Worm (Caenorhabditis elegans) whole organism, L4 larva: ENCODE data around the gene srh-239.

Source experiments
- F10B5.3 ChIP-seq: sonication (generic microtip); optimal IDR thresholded peaks from 2 replicates; lab custom pipeline; 2016; ENCODE audit warnings: mild to moderate bottlenecking, missing genetic modification characterization, missing compliant biosample characterization
- F26F4.8 ChIP-seq: fragments of 200-800 bp; sonication (Bioruptor generic); conservative IDR thresholded peaks from 2 replicates; pipeline ENCODE4 v1.3.6; 2022; ENCODE audit warnings: missing genetic modification characterization, missing compliant biosample characterization
- F37D6.2 ChIP-seq: sonication (generic microtip); optimal IDR thresholded peaks from 2 replicates; lab custom pipeline; 2016; ENCODE audit warnings: mild to moderate bottlenecking, missing genetic modification characterization, missing compliant biosample characterization
- F44E2.7 ChIP-seq: fragments of 200-800 bp; sonication (Bioruptor generic); IDR thresholded peaks from 2 replicates; pipeline ENCODE4 v2.1.2; 2022; ENCODE audit warnings: missing genetic modification characterization, missing compliant biosample characterization
- T20F7.1 ChIP-seq: fragments of 200-800 bp; sonication (Bioruptor generic); optimal IDR thresholded peaks from 2 replicates; lab custom pipeline; 2018; ENCODE audit warnings: mild to moderate bottlenecking, missing genetic modification characterization, missing compliant biosample characterization
- Y105C5A.15 ChIP-seq: fragments of 200-800 bp; sonication (Bioruptor generic); IDR thresholded peaks from 2 replicates; pipeline ENCODE4 v1.3.6; 2022; ENCODE audit warnings: missing genetic modification characterization, missing compliant biosample characterization
- Y48G9A.11 ChIP-seq: fragments of 200-800 bp; sonication (Bioruptor generic); IDR thresholded peaks from 2 replicates; pipeline ENCODE4 v1.3.6; 2022; ENCODE audit warnings: missing genetic modification reagents, missing genetic modification characterization, missing compliant biosample characterization
- ZK337.2 ChIP-seq: fragments of 200-800 bp; sonication (Bioruptor generic); IDR thresholded peaks from 2 replicates; pipeline ENCODE4 v1.3.6; 2022; ENCODE audit warnings: missing genetic modification reagents, missing genetic modification characterization, missing compliant biosample characterization
- aha-1 ChIP-seq: fragments of 150-350 bp; peaks from one replicate; lab custom pipeline; 2014; ENCODE audit warnings: missing biosample characterization, missing genetic modification characterization
- ceh-32 ChIP-seq: sonication (generic microtip); optimal IDR thresholded peaks from 2 replicates; lab custom pipeline; 2016; ENCODE audit warnings: mild to moderate bottlenecking, missing genetic modification characterization, missing compliant biosample characterization; ENCODE audit not compliant: poor library complexity
- ceh-82 ChIP-seq: sonication (generic microtip); optimal IDR thresholded peaks from 2 replicates; lab custom pipeline; 2017; ENCODE audit warnings: missing biosample characterization, missing genetic modification characterization
- cey-2 ChIP-seq: sonication (generic microtip); optimal IDR thresholded peaks from 3 replicates; lab custom pipeline; 2017; ENCODE audit warnings: missing genetic modification characterization, mild to moderate bottlenecking, missing compliant biosample characterization, antibody characterized with exemption, borderline replicate concordance; ENCODE audit not compliant: insufficient read depth
- ctbp-1 ChIP-seq: fragments of 200-800 bp; sonication (Bioruptor generic); IDR thresholded peaks from 2 replicates; pipeline ENCODE4 v1.3.6; 2022; ENCODE audit warnings: missing genetic modification reagents, missing genetic modification characterization, missing compliant biosample characterization
- daf-16 ChIP-seq, 3 experiments: sonication (generic microtip); optimal IDR thresholded peaks; 2 replicates each; lab custom pipeline; 2016 to 2017; ENCODE audit warnings: missing genetic modification characterization in 3 of 3, missing genetic modification reagents in 3 of 3, mild to moderate bottlenecking in 2 of 3, missing compliant biosample characterization in 2 of 3, missing biosample characterization in 1 of 3, moderate library complexity in 1 of 3
- dmd-6 ChIP-seq: fragments of 200-800 bp; sonication (Bioruptor generic); IDR thresholded peaks from 2 replicates; pipeline ENCODE4 v1.3.6; 2022; ENCODE audit warnings: missing genetic modification reagents, missing genetic modification characterization, missing compliant biosample characterization
- dmd-8 ChIP-seq: fragments of 200-800 bp; sonication (Bioruptor generic); IDR thresholded peaks from 2 replicates; pipeline ENCODE4 v1.3.6; 2022; ENCODE audit warnings: missing genetic modification characterization, missing compliant biosample characterization
- dmd-9 ChIP-seq: fragments of 200-800 bp; sonication (Bioruptor generic); IDR thresholded peaks from 2 replicates; pipeline ENCODE4 v1.3.6; 2022; ENCODE audit warnings: missing genetic modification reagents, missing genetic modification characterization, missing compliant biosample characterization
- fkh-10 ChIP-seq: fragments of 150-350 bp; optimal IDR thresholded peaks from 2 replicates; lab custom pipeline; 2014; ENCODE audit warnings: missing biosample characterization, missing genetic modification reagents, missing genetic modification characterization
- fos-1 ChIP-seq: fragments of 150-350 bp; optimal IDR thresholded peaks from 2 replicates; lab custom pipeline; 2014; ENCODE audit warnings: missing biosample characterization, missing genetic modification characterization
- hif-1 ChIP-seq, 2 experiments: sonication (generic microtip); optimal IDR thresholded peaks; 2 replicates each; lab custom pipeline; 2016 to 2017; ENCODE audit warnings: missing compliant biosample characterization in 2 of 2, missing genetic modification characterization in 2 of 2, missing genetic modification reagents in 2 of 2, missing genotype in 2 of 2, mild to moderate bottlenecking in 1 of 2
- lim-7 ChIP-seq: fragments of 200-800 bp; sonication (Bioruptor generic); IDR thresholded peaks from 2 replicates; pipeline ENCODE4 v1.3.6; 2022; ENCODE audit warnings: missing genetic modification characterization, missing compliant biosample characterization
- lin-13 ChIP-seq: fragments of 150-350 bp; optimal IDR thresholded peaks from 2 replicates; lab custom pipeline; 2014; ENCODE audit warnings: missing biosample characterization, missing genetic modification reagents, missing genetic modification characterization
- lin-38 ChIP-seq: fragments of 200-800 bp; sonication (Bioruptor generic); IDR thresholded peaks from 2 replicates; pipeline ENCODE4 v1.3.6; 2022; ENCODE audit warnings: missing genetic modification reagents, missing genetic modification characterization, missing compliant biosample characterization
- lsy-2 ChIP-seq, 2 experiments: fragments of 150-350 bp in 1 of 2; sonication (generic microtip) in 1 of 2; optimal IDR thresholded peaks; 2 replicates each; lab custom pipeline; 2014 to 2017; ENCODE audit warnings: missing biosample characterization in 2 of 2, missing genetic modification characterization in 2 of 2
- mxl-2 ChIP-seq: fragments of 200-800 bp; sonication (Bioruptor generic); conservative IDR thresholded peaks from 2 replicates; pipeline ENCODE4 v1.3.6; 2022; ENCODE audit warnings: missing genetic modification reagents, missing genetic modification characterization, missing compliant biosample characterization
- mxl-3 ChIP-seq: fragments of 200-800 bp; sonication (Bioruptor generic); optimal IDR thresholded peaks from 2 replicates; lab custom pipeline; 2018; ENCODE audit warnings: mild to moderate bottlenecking, missing genetic modification characterization, missing compliant biosample characterization
- nhr-237 ChIP-seq: sonication (generic microtip); optimal IDR thresholded peaks from 2 replicates; lab custom pipeline; 2017; ENCODE audit warnings: missing biosample characterization, missing genetic modification characterization
- nhr-28 ChIP-seq: fragments of 150-350 bp; optimal IDR thresholded peaks from 2 replicates; lab custom pipeline; 2014; ENCODE audit warnings: missing biosample characterization, missing genetic modification characterization
- nhr-41 ChIP-seq: fragments of 200-800 bp; sonication (Bioruptor generic); IDR thresholded peaks from 2 replicates; pipeline ENCODE4 v1.3.6; 2022; ENCODE audit warnings: missing genetic modification reagents, missing genetic modification characterization, missing compliant biosample characterization
- nhr-77 ChIP-seq: fragments of 150-350 bp; optimal IDR thresholded peaks from 2 replicates; lab custom pipeline; 2014; ENCODE audit warnings: missing biosample characterization, missing genetic modification characterization
- php-3 ChIP-seq: fragments of 200-800 bp; sonication (Bioruptor generic); IDR thresholded peaks from 2 replicates; pipeline ENCODE4 v1.3.6; 2022; ENCODE audit warnings: missing genetic modification reagents, missing genetic modification characterization, missing compliant biosample characterization
- pqm-1 ChIP-seq: sonication (generic microtip); optimal IDR thresholded peaks from 2 replicates; lab custom pipeline; 2017; ENCODE audit warnings: missing biosample characterization, missing genetic modification characterization
- rbr-2 ChIP-seq: sonication (generic microtip); optimal IDR thresholded peaks from 2 replicates; lab custom pipeline; 2016; ENCODE audit warnings: missing genotype, missing genetic modification characterization, missing compliant biosample characterization
- set-16 ChIP-seq: fragments of 200-800 bp; sonication (Bioruptor generic); IDR thresholded peaks from 2 replicates; pipeline ENCODE4 v1.3.6; 2022; ENCODE audit warnings: missing genetic modification reagents, missing genetic modification characterization, missing compliant biosample characterization
- snpc-4 ChIP-seq: fragments of 150-350 bp; optimal IDR thresholded peaks from 2 replicates; lab custom pipeline; 2014; ENCODE audit warnings: missing biosample characterization, missing genetic modification characterization
- tag-97 ChIP-seq: fragments of 200-800 bp; sonication (Bioruptor generic); IDR thresholded peaks from 2 replicates; pipeline ENCODE4 v1.3.6; 2022; ENCODE audit warnings: missing genetic modification characterization, missing compliant biosample characterization
- unc-62 ChIP-seq, 3 experiments: fragments of 150-350 bp in 1 of 3; sonication (generic microtip); optimal IDR thresholded peaks in 2 of 3; peaks in 1 of 3; 1 replicate in 1 of 3; 2 replicates in 2 of 3; lab custom pipeline; 2014 to 2017; ENCODE audit warnings: missing biosample characterization in 3 of 3, missing genetic modification characterization in 3 of 3, missing genetic modification reagents in 3 of 3, missing genotype in 1 of 3
- zfp-2 ChIP-seq: sonication (generic microtip); optimal IDR thresholded peaks from 2 replicates; lab custom pipeline; 2016; ENCODE audit warnings: mild to moderate bottlenecking, missing genetic modification characterization, missing compliant biosample characterization
- zip-11 ChIP-seq: fragments of 200-800 bp; sonication (Bioruptor generic); IDR thresholded peaks from 2 replicates; pipeline ENCODE4 v1.3.6; 2022; ENCODE audit warnings: missing genetic modification characterization, missing compliant biosample characterization

srh-239 gene

ce11 chrV:15443708-15444107 lies 1.8 kb upstream of the srh-239 start, which contains the start of gene T26H5.10:
Gene T26H5.10, minus strand, starts transcription at chrV:15443808.
- no peak for TF ChIP-seq Y105C5A.15 (GFP tag; lab: Robert Waterston, UW)
- no peak for TF ChIP-seq T20F7.1 (GFP tag; lab: Kevin White, UChicago)
- no peak for TF ChIP-seq set-16

DNA sequence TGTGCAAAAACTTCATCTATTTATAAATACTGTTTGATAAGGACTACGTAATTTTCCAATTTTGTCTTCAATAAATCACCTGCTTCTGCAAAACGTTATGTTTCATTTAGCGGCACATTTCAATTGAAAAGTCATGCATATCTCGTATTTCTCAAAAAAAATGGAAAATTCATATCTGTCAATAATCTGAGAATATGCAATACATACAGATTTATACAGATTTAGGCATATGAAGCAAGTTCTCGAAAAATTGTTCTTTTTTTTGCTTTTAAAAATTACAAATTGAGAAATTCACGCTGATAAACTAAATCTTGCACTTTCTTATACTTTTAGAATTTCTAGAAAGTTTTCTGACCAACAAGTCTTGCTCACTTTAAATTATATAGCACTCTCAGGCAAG lies 1.3 kb upstream of the srh-239 start, which contains the start of gene T26H5.11:
Gene T26H5.11, minus strand, starts transcription at position 101 of the 400 bp plus-strand sequence.
- TF ChIP-seq F37D6.2 (tag; lab: Kevin White, UChicago) (no peak), lsy-2 (tag; optimal IDR thresholded peaks at IDR 0.05; lab: Kevin White, UChicago) (no peak), mxl-2 (no peak), dmd-6 (GFP tag; lab: Robert Waterston, UW) (no peak), mxl-3 (GFP tag; lab: Kevin White, UChicago) (no peak), F10B5.3 (no peak), lin-38 (GFP tag; lab: Robert Waterston, UW) (no peak), ctbp-1 (GFP tag; lab: Robert Waterston, UW) (no peak), zip-11 (no peak), dmd-9 (no peak)

DNA sequence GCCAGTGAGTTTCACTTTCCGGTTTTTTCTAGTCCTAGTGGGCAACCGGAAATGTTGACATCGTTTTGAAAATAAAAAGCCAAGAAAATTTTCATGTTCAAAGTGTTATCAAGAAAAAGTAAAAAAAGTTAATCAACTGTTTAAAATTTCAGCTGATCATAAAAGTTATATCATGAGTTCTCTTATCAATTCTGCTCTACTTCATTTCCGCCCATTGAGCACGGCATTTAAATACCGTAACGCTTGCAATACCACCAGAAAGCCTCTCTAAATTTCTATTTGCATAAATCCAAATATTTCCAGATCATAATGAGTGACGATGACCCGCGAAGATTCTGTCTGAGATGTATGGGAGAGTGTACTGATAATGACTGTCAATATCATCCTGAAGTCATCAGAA lies 922 bp upstream of the srh-239 start, which contains the start of gene T26H5.9:
Gene T26H5.9, plus strand, starts transcription at position 302 of the 400 bp plus-strand sequence.
- TF ChIP-seq nhr-28 (peak; percentile 45), pqm-1 (peak; percentile 12), unc-62 (GFP tag; optimal IDR thresholded peaks at IDR 0.05 in 1 of 2; lab: Kevin White, UChicago) (peak in 1 of 2 experiments; percentile 92), unc-62 (tag; optimal IDR thresholded peaks at IDR 0.05; lab: Kevin White, UChicago) (no peak), daf-16 (GFP tag; optimal IDR thresholded peaks at IDR 0.05; lab: Kevin White, UChicago) (no peak), daf-16 (tag; optimal IDR thresholded peaks at IDR 0.05; lab: Kevin White, UChicago) (peak; percentile 39), nhr-41 (GFP tag; lab: Robert Waterston, UW) (no peak)

DNA sequence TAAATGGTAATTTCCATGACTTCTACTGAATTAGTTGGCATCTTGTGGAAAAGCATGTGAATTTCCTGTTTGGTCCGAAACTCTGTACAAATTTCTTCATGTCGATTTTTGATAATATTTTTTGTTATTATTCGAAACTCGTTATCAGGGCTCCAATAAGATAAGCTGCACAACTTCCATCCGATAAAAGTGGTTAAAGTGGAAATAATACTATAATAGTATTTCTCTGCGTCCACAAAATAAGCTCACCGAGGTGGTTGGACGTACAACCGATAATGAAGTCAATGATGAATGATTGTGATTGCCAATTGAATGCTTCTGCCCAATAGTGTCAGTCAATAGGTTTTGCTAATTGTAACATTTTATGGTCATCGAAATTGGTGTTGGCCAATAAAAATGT lies 2.9 kb downstream of the srh-239 start, which contains the start of gene T26H5.4:
Gene T26H5.4, minus strand, starts transcription at position 294 of the 400 bp plus-strand sequence.
- TF ChIP-seq pqm-1 = peak; percentile 21
- no peak for TF ChIP-seq F26F4.8 (GFP tag; lab: Robert Waterston, UW)
- TF ChIP-seq nhr-28 = peak; percentile 18
- TF ChIP-seq php-3 (GFP tag; lab: Robert Waterston, UW) = peak; percentile 69; the same call in 1 of the 2 replicates
- no peak for TF ChIP-seq daf-16 (GFP tag; optimal IDR thresholded peaks at IDR 0.05; lab: Kevin White, UChicago)
- TF ChIP-seq daf-16 (tag; optimal IDR thresholded peaks at IDR 0.05; lab: Kevin White, UChicago) = peak; percentile 37
- no peak for TF ChIP-seq lin-13 (GFP tag; lab: Kevin White, UChicago)

- TF ChIP-seq fkh-10 (GFP tag; lab: Kevin White, UChicago) (no peak), ceh-32 (tag; lab: Kevin White, UChicago) (no peak), T20F7.1 (GFP tag; lab: Kevin White, UChicago) (no peak), hif-1 (tag; optimal IDR thresholded peaks at IDR 0.05; lab: Kevin White, UChicago) (no peak), tag-97 (GFP tag; lab: Robert Waterston, UW) (no peak), F10B5.3 (no peak), pqm-1 (no peak), ZK337.2 (GFP tag; lab: Robert Waterston, UW) (no peak), F44E2.7 (GFP tag; lab: Robert Waterston, UW) (no peak), F37D6.2 (tag; lab: Kevin White, UChicago) (no peak), Y48G9A.11 (GFP tag; lab: Robert Waterston, UW) (no peak), dmd-8 (GFP tag; lab: Robert Waterston, UW) (no peak)
Measured at ce11 chrV:15448865-15449264, 3.3 kb downstream of the srh-239 start, which contains the start of gene T26H5.14. Gene T26H5.14, plus strand, starts transcription at chrV:15449165.

- TF ChIP-seq ceh-82 (tag; lab: Kevin White, UChicago) (no peak), cey-2 (tag; lab: Kevin White, UChicago) (no peak), dmd-9 (no peak), aha-1 (tag; lab: Kevin White, UChicago) (no peak), lim-7 (GFP tag; lab: Robert Waterston, UW) (no peak), nhr-237 (tag; lab: Kevin White, UChicago) (no peak), fos-1 (tag; lab: Kevin White, UChicago) (no peak), nhr-77 (tag; lab: Kevin White, UChicago) (no peak), snpc-4 (tag; lab: Kevin White, UChicago) (no peak), zfp-2 (tag; lab: Kevin White, UChicago) (no peak), F44E2.7 (GFP tag; lab: Robert Waterston, UW) (no peak), F26F4.8 (GFP tag; lab: Robert Waterston, UW) (no peak), F10B5.3 (no peak), rbr-2 (no peak)
Measured at ce11 chrV:15451421-15451820, 5.9 kb downstream of the srh-239 start, which contains the start of gene srw-33. Gene srw-33, minus strand, starts transcription at chrV:15451521.
